Fruit fly (Drosophila melanogaster): ENCODE measurements around the gene Elp1.
A peak's percentile ranks its signal among the peaks of the same experiment; 100 is the strongest.

DNA sequence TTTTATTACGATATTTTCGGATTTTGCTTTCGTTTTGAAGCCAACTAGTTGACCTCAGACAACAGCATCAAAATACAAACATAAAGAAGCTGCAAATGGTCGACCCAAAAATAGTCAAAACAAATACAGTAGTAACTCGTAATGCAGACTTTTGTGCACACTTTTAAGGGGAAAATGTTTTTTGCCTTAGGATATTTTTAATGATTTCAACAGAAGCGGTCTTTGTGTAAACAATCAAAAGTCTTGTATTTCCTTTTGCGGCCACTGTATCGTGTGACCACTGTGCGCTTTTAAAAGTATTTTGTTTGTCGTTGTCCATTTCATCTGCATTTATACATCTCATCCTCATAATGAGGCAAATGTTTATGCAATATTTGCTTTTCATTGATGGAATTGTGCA, 1.3 kb upstream of the Elp1 start:
- TF ChIP-seq croc (GFP tag; conservative IDR thresholded peaks at IDR 0.05) (peak; percentile 82), sens-2 (GFP tag; IDR thresholded peaks at IDR 0.05) (peak; percentile 88), toy (GFP tag; IDR thresholded peaks at IDR 0.05) (peak; percentile 94), CG7372 (GFP tag; IDR thresholded peaks at IDR 0.05) (peak; percentile 98), CG5953 (GFP tag; IDR thresholded peaks at IDR 0.05) (peak; percentile 95), Doc2 (GFP tag; IDR thresholded peaks at IDR 0.05) (peak; percentile 86), kah (GFP tag; optimal IDR thresholded peaks at IDR 0.05) (peak; percentile 74), Dfd (GFP tag; optimal IDR thresholded peaks at IDR 0.05) (no peak), psq (GFP tag; optimal IDR thresholded peaks at IDR 0.05) (peak; percentile 78)
